Worm (Caenorhabditis elegans) whole organism, L4 larva: ENCODE measurements around the gene R10E11.9.

Source experiments
- fos-1 ChIP-seq: fragments of 150-350 bp; optimal IDR thresholded peaks from 2 replicates; lab custom pipeline; 2014; ENCODE audit warnings: missing biosample characterization, missing genetic modification characterization
- mxl-2 ChIP-seq: fragments of 200-800 bp; sonication (Bioruptor generic); conservative IDR thresholded peaks from 2 replicates; pipeline ENCODE4 v1.3.6; 2022; ENCODE audit warnings: missing genetic modification reagents, missing genetic modification characterization, missing compliant biosample characterization
- pqm-1 ChIP-seq: sonication (generic microtip); optimal IDR thresholded peaks from 2 replicates; lab custom pipeline; 2017; ENCODE audit warnings: missing biosample characterization, missing genetic modification characterization
- unc-39 ChIP-seq: sonication (generic microtip); optimal IDR thresholded peaks from 2 replicates; lab custom pipeline; 2017; ENCODE audit warnings: missing biosample characterization, missing genetic modification characterization

ce11 chrIII:9747133-9747532 lies 46.3 kb downstream of the R10E11.9 start, which contains the start of the genes iff-1 and cdk-1:
- TF ChIP-seq unc-39 (tag; lab: Kevin White, UChicago) (no peak), fos-1 (tag; lab: Kevin White, UChicago) (no peak), mxl-2 (GFP tag; lab: Robert Waterston, UW) (no peak), pqm-1 (no peak)
